Fruit fly (Drosophila melanogaster) whole organism, embryonic: Measurements from ENCODE around the gene CG1847.

Source experiments
- Abd-B ChIP-seq: fragments of 200-800 bp; sonication (Bioruptor generic); optimal IDR thresholded peaks from 2 replicates; lab custom pipeline; 2018; ENCODE audit warnings: missing biosample characterization, mild to moderate bottlenecking, missing genetic modification characterization, moderate library complexity
- Atf6 ChIP-seq: fragments of 200-800 bp; sonication (Bioruptor generic); IDR thresholded peaks from 2 replicates; pipeline ENCODE4 v1.3.6; 2022; ENCODE audit warnings: missing biosample characterization, missing genetic modification characterization
- Blimp-1 ChIP-seq: fragments of 200-800 bp; sonication (Bioruptor generic); optimal IDR thresholded peaks from 3 replicates; lab custom pipeline; 2018; ENCODE audit warnings: missing biosample characterization, missing genetic modification characterization, mild to moderate bottlenecking, moderate library complexity, missing genetic modification reagents
- CG10462 ChIP-seq: fragments of 200-800 bp; sonication (Bioruptor generic); optimal IDR thresholded peaks from 2 replicates; lab custom pipeline; 2016; ENCODE audit warnings: missing biosample characterization, missing genetic modification characterization
- CG15269 ChIP-seq: fragments of 200-800 bp; sonication (Bioruptor generic); optimal IDR thresholded peaks from 2 replicates; lab custom pipeline; 2018; ENCODE audit warnings: missing biosample characterization, mild to moderate bottlenecking, missing genetic modification characterization, moderate library complexity
- CG1647 ChIP-seq: fragments of 200-800 bp; sonication (Bioruptor generic); optimal IDR thresholded peaks from 3 replicates; lab custom pipeline; 2016; ENCODE audit warnings: missing biosample characterization, missing genetic modification characterization
- CG16779 ChIP-seq: fragments of 200-800 bp; sonication (Bioruptor generic); IDR thresholded peaks from 2 replicates; pipeline ENCODE4 v1.3.6; 2022; ENCODE audit warnings: missing biosample characterization, missing genetic modification characterization
- CG17359 ChIP-seq: fragments of 200-800 bp; sonication (Bioruptor generic); optimal IDR thresholded peaks from 3 replicates; lab custom pipeline; 2018; ENCODE audit warnings: missing biosample characterization, mild to moderate bottlenecking, missing genetic modification characterization, moderate library complexity
- CG17385 ChIP-seq: fragments of 200-800 bp; sonication (Bioruptor generic); optimal IDR thresholded peaks from 3 replicates; lab custom pipeline; 2018; ENCODE audit warnings: missing biosample characterization, mild to moderate bottlenecking, missing genetic modification characterization
- CG17802 ChIP-seq: fragments of 200-800 bp; sonication (Bioruptor generic); optimal IDR thresholded peaks from 2 replicates; lab custom pipeline; 2018; ENCODE audit warnings: missing biosample characterization, mild to moderate bottlenecking, missing genetic modification characterization, moderate library complexity
- CG17912 ChIP-seq: fragments of 200-800 bp; sonication (Bioruptor generic); optimal IDR thresholded peaks from 2 replicates; lab custom pipeline; 2018; ENCODE audit warnings: missing biosample characterization, mild to moderate bottlenecking, missing genetic modification characterization
- CG18262 ChIP-seq: fragments of 200-800 bp; optimal IDR thresholded peaks from 3 replicates; lab custom pipeline; 2019; ENCODE audit warnings: missing biosample characterization, mild to moderate bottlenecking, missing genetic modification characterization, moderate library complexity
- CG2678 ChIP-seq: fragments of 200-800 bp; sonication (Bioruptor generic); optimal IDR thresholded peaks from 3 replicates; lab custom pipeline; 2019; ENCODE audit warnings: missing biosample characterization, mild to moderate bottlenecking, missing genetic modification characterization, moderate library complexity
- CG32532 ChIP-seq: fragments of 200-800 bp; sonication (Bioruptor generic); IDR thresholded peaks from 2 replicates; pipeline ENCODE4 v1.3.6; 2022; ENCODE audit warnings: missing biosample characterization, missing genetic modification characterization
- CG32767 ChIP-seq: fragments of 200-800 bp; sonication (Bioruptor generic); IDR thresholded peaks from 2 replicates; pipeline ENCODE4 v1.3.6; 2022; ENCODE audit warnings: missing biosample characterization, missing genetic modification characterization
- CG4424 ChIP-seq: fragments of 200-800 bp; sonication (Bioruptor generic); optimal IDR thresholded peaks from 3 replicates; lab custom pipeline; 2016; ENCODE audit warnings: missing biosample characterization, missing genetic modification characterization
- CG8944 ChIP-seq: fragments of 200-800 bp; sonication (Bioruptor generic); optimal IDR thresholded peaks from 3 replicates; lab custom pipeline; 2016; ENCODE audit warnings: missing biosample characterization, missing genetic modification characterization
- Deaf1 ChIP-seq: fragments of 200-800 bp; optimal IDR thresholded peaks from 3 replicates; lab custom pipeline; 2019; ENCODE audit warnings: missing biosample characterization, mild to moderate bottlenecking, missing genetic modification characterization, moderate library complexity
- Dip3 ChIP-seq: fragments of 200-800 bp; sonication (Bioruptor generic); optimal IDR thresholded peaks from 3 replicates; lab custom pipeline; 2016; ENCODE audit warnings: missing biosample characterization, missing genetic modification characterization
- E2f1 ChIP-seq: fragments of 200-800 bp; sonication (Bioruptor generic); IDR thresholded peaks from 2 replicates; pipeline ENCODE4 v1.3.6; 2022; ENCODE audit warnings: missing biosample characterization, missing genetic modification characterization
- Elba2 ChIP-seq: fragments of 200-800 bp; sonication (Bioruptor generic); optimal IDR thresholded peaks from 3 replicates; lab custom pipeline; 2016; ENCODE audit warnings: missing biosample characterization, missing genetic modification characterization
- Fer3 ChIP-seq: fragments of 200-800 bp; sonication (Bioruptor generic); optimal IDR thresholded peaks from 2 replicates; lab custom pipeline; 2018; ENCODE audit warnings: missing biosample characterization, mild to moderate bottlenecking, missing genetic modification characterization, moderate library complexity
- H15 ChIP-seq: fragments of 200-800 bp; sonication (Bioruptor generic); IDR thresholded peaks from 3 replicates; pipeline ENCODE4 v1.3.6; 2022; ENCODE audit warnings: missing biosample characterization, missing genetic modification characterization
- Lpt ChIP-seq: fragments of >200 bp; optimal IDR thresholded peaks from 2 replicates; lab custom pipeline; 2018; ENCODE audit warnings: missing biosample characterization, missing genetic modification characterization
- Ravus ChIP-seq: fragments of 200-800 bp; sonication (Bioruptor generic); IDR thresholded peaks from 2 replicates; pipeline ENCODE4 v1.3.6; 2022; ENCODE audit warnings: missing biosample characterization, missing genetic modification characterization
- TFAM ChIP-seq: fragments of 200-800 bp; sonication (Bioruptor generic); optimal IDR thresholded peaks from 2 replicates; lab custom pipeline; 2017; ENCODE audit warnings: missing biosample characterization, missing genetic modification characterization, inconsistent platforms
- Xrp1 ChIP-seq: fragments of 200-800 bp; sonication (Bioruptor generic); IDR thresholded peaks from 2 replicates; pipeline ENCODE4 v1.3.6; 2022; ENCODE audit warnings: missing biosample characterization, missing genetic modification characterization
- amos ChIP-seq: fragments of 200-800 bp; sonication (Bioruptor generic); IDR thresholded peaks from 2 replicates; pipeline ENCODE4 v1.3.6; 2022; ENCODE audit warnings: missing biosample characterization, missing genetic modification characterization; ENCODE audit not compliant: partially characterized antibody
- aop ChIP-seq: fragments of 200-800 bp; sonication (Bioruptor generic); IDR thresholded peaks from 2 replicates; pipeline ENCODE4 v1.3.6; 2022; ENCODE audit warnings: missing biosample characterization, missing genetic modification characterization
- az2 ChIP-seq: fragments of 200-800 bp; sonication (Bioruptor generic); optimal IDR thresholded peaks from 3 replicates; lab custom pipeline; 2016; ENCODE audit warnings: missing biosample characterization, missing genetic modification characterization
- br ChIP-seq: fragments of >200 bp; optimal IDR thresholded peaks from 2 replicates; lab custom pipeline; 2017
- chn ChIP-seq: fragments of 200-800 bp; sonication (Bioruptor generic); optimal IDR thresholded peaks from 2 replicates; lab custom pipeline; 2016; ENCODE audit warnings: missing biosample characterization, missing genetic modification characterization
- croc ChIP-seq: fragments of 200-800 bp; sonication (Bioruptor generic); conservative IDR thresholded peaks from 3 replicates; pipeline ENCODE4 v1.3.6; 2022; ENCODE audit warnings: missing biosample characterization, missing genetic modification characterization
- en ChIP-seq: fragments of 200-800 bp; sonication (Bioruptor generic); optimal IDR thresholded peaks from 2 replicates; lab custom pipeline; 2016; ENCODE audit warnings: missing biosample characterization, missing genetic modification characterization
- ham ChIP-seq: fragments of 200-800 bp; sonication (Bioruptor generic); IDR thresholded peaks from 2 replicates; pipeline ENCODE4 v1.3.6; 2022; ENCODE audit warnings: missing biosample characterization, missing genetic modification characterization
- hb ChIP-seq: fragments of 200-800 bp; sonication (Bioruptor generic); IDR thresholded peaks from 3 replicates; pipeline ENCODE4 v1.3.6; 2022; ENCODE audit warnings: missing biosample characterization, missing genetic modification characterization; ENCODE audit not compliant: partially characterized antibody
- jigr1 ChIP-seq: fragments of 200-800 bp; sonication (Bioruptor generic); IDR thresholded peaks from 3 replicates; pipeline ENCODE4 v1.3.6; 2022; ENCODE audit warnings: missing biosample characterization, missing genetic modification characterization
- lab ChIP-seq: fragments of 200-800 bp; sonication (Bioruptor generic); optimal IDR thresholded peaks from 3 replicates; lab custom pipeline; 2017; ENCODE audit warnings: missing biosample characterization, missing genetic modification characterization, mild to moderate bottlenecking, moderate library complexity, missing genetic modification reagents
- mirr ChIP-seq: fragments of 200-800 bp; sonication (Bioruptor generic); optimal IDR thresholded peaks from 3 replicates; lab custom pipeline; 2018; ENCODE audit warnings: missing biosample characterization, mild to moderate bottlenecking, missing genetic modification characterization
- nmo ChIP-seq: fragments of 200-800 bp; sonication (Bioruptor generic); optimal IDR thresholded peaks from 2 replicates; lab custom pipeline; 2018; ENCODE audit warnings: missing biosample characterization, mild to moderate bottlenecking, missing genetic modification characterization, moderate library complexity
- pb ChIP-seq: fragments of 200-800 bp; sonication (Bioruptor generic); optimal IDR thresholded peaks from 3 replicates; lab custom pipeline; 2016; ENCODE audit warnings: missing biosample characterization, missing genetic modification characterization
- phol ChIP-seq: fragments of 200-800 bp; sonication (Bioruptor generic); optimal IDR thresholded peaks from 3 replicates; lab custom pipeline; 2018; ENCODE audit warnings: missing biosample characterization, mild to moderate bottlenecking, missing genetic modification characterization, moderate library complexity
- pros ChIP-seq: fragments of 200-800 bp; sonication (Bioruptor generic); optimal IDR thresholded peaks from 3 replicates; lab custom pipeline; 2019; ENCODE audit warnings: missing biosample characterization, mild to moderate bottlenecking, missing genetic modification characterization, moderate library complexity
- pzg ChIP-seq: fragments of 200-800 bp; sonication (Bioruptor generic); optimal IDR thresholded peaks from 3 replicates; lab custom pipeline; 2018; ENCODE audit warnings: missing biosample characterization, mild to moderate bottlenecking, missing genetic modification characterization, moderate library complexity
- sens ChIP-seq: fragments of 200-800 bp; sonication (Bioruptor generic); peaks from one replicate; lab custom pipeline; 2016; ENCODE audit warnings: missing biosample characterization, missing genetic modification characterization
- sim ChIP-seq: fragments of 200-800 bp; sonication (Bioruptor generic); IDR thresholded peaks from 2 replicates; pipeline ENCODE4 v1.3.6; 2022; ENCODE audit warnings: missing biosample characterization, missing genetic modification characterization
- slou ChIP-seq: fragments of 200-800 bp; sonication (Bioruptor generic); optimal IDR thresholded peaks from 3 replicates; lab custom pipeline; 2016; ENCODE audit warnings: missing biosample characterization, missing genetic modification characterization
- sqz ChIP-seq: fragments of 200-800 bp; sonication (Bioruptor generic); optimal IDR thresholded peaks from 3 replicates; lab custom pipeline; 2018; ENCODE audit warnings: missing biosample characterization, mild to moderate bottlenecking, missing genetic modification characterization
- ssp ChIP-seq: fragments of 200-800 bp; sonication (Bioruptor generic); IDR thresholded peaks from 2 replicates; pipeline ENCODE4 v1.3.6; 2022; ENCODE audit warnings: missing biosample characterization, missing genetic modification characterization
- usp ChIP-seq: fragments of >200 bp; optimal IDR thresholded peaks from 2 replicates; lab custom pipeline; 2017; ENCODE audit warnings: missing biosample characterization, missing genetic modification characterization
- vfl ChIP-seq: fragments of 200-800 bp; sonication (Bioruptor generic); optimal IDR thresholded peaks from 2 replicates; lab custom pipeline; 2016; ENCODE audit warnings: missing biosample characterization, missing genetic modification characterization
- wek ChIP-seq: fragments of 200-800 bp; sonication (Bioruptor generic); optimal IDR thresholded peaks from 3 replicates; lab custom pipeline; 2018; ENCODE audit warnings: missing biosample characterization, mild to moderate bottlenecking, missing genetic modification characterization, moderate library complexity

CG1847 gene

DNA sequence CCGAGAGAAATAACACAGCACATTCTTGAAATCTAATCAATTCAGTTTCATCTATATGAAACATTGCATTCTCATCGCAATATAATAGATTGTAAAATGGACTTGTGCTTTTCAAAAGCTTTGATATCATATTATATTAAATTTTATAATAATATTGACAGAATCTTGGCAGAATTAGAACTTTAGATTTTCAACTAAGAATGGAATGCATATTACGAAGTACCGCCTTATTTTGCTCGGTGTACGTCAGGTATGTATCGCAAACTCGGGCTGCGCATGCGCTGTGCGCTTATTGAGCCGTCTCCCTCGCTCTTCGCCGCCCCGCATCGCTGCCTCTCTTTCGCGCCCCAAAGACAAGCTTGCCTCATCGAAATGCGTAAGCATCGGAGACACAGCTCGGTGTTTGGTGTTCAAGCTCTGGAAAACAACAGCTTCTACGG lies 46.2 kb downstream of the CG1847 start (continued):
- peak; percentile 96 for TF ChIP-seq nmo (GFP tag; lab: Kevin White, UChicago)
- TF ChIP-seq ssp (GFP tag; lab: Robert Waterston, UW), result peak; percentile 78
- TF ChIP-seq sens (GFP tag; lab: Kevin White, UChicago), result peak; percentile 85
- peak; percentile 94 for TF ChIP-seq CG15269
- peak; percentile 92 for TF ChIP-seq Abd-B (GFP tag; lab: Kevin White, UChicago)
- TF ChIP-seq az2, result peak; percentile 80
- peak; percentile 2 for TF ChIP-seq TFAM (GFP tag; lab: Kevin White, UChicago)
- TF ChIP-seq br (lab: Kevin White, UChicago), result no peak
- no peak for TF ChIP-seq usp
- TF ChIP-seq vfl (GFP tag; lab: Kevin White, UChicago), result peak; percentile 6
- TF ChIP-seq CG16779 (GFP tag; lab: Robert Waterston, UW), result 0 out of 2 replicates have a peak, but pooled peaks have one; percentile 15
- TF ChIP-seq mirr (GFP tag; lab: Kevin White, UChicago), result peak; percentile 48
- peak; percentile 90 for TF ChIP-seq Xrp1 (GFP tag; lab: Robert Waterston, UW)
- TF ChIP-seq CG32532 (GFP tag; lab: Robert Waterston, UW), result peak; percentile 89
- TF ChIP-seq pros, result peak; percentile 53
- TF ChIP-seq en, result no peak
- no peak for TF ChIP-seq hb (GFP tag; lab: Robert Waterston, UW)
- TF ChIP-seq CG2678 (tag; lab: Kevin White, UChicago), result peak; percentile 95
- no peak for TF ChIP-seq CG8944 (GFP tag; lab: Kevin White, UChicago)
- TF ChIP-seq slou, result peak; percentile 79
- TF ChIP-seq phol (tag; lab: Kevin White, UChicago), result peak; percentile 93
- peak; percentile 86 for TF ChIP-seq Fer3 (tag; lab: Kevin White, UChicago)
- TF ChIP-seq Ravus (GFP tag; lab: Robert Waterston, UW), result peak; percentile 34; the same call in 1 of the 2 replicates
- peak; percentile 96 for TF ChIP-seq CG18262 (tag; lab: Kevin White, UChicago)
- peak; percentile 76; the same call in 2 of the 3 replicates for TF ChIP-seq jigr1
- TF ChIP-seq pb, result no peak
- TF ChIP-seq CG17359 (tag; lab: Kevin White, UChicago), result peak; percentile 92
- 0 out of 2 replicates have a peak, but pooled peaks have one; percentile 62 for TF ChIP-seq sim
- TF ChIP-seq chn (GFP tag; lab: Kevin White, UChicago), result peak; percentile 1
- TF ChIP-seq CG4424 (GFP tag; lab: Kevin White, UChicago), result peak; percentile 85
- no peak for TF ChIP-seq Lpt (GFP tag; lab: Kevin White, UChicago)
- TF ChIP-seq E2f1 (GFP tag; lab: Robert Waterston, UW), result peak; percentile 88
- peak; percentile 22 for TF ChIP-seq Elba2 (GFP tag; lab: Kevin White, UChicago)
- peak; percentile 91 for TF ChIP-seq croc (GFP tag; lab: Robert Waterston, UW)
- TF ChIP-seq sqz (GFP tag; lab: Kevin White, UChicago), result peak; percentile 84
- TF ChIP-seq amos, result no peak
- peak; percentile 53 for TF ChIP-seq CG17802 (tag; lab: Kevin White, UChicago)
- peak; percentile 87 for TF ChIP-seq Blimp-1
- peak; percentile 57 for TF ChIP-seq CG10462 (GFP tag; lab: Kevin White, UChicago)
- peak; percentile 73 for TF ChIP-seq Deaf1 (tag; lab: Kevin White, UChicago)
- peak; percentile 88 for TF ChIP-seq lab (GFP tag; lab: Kevin White, UChicago)
- peak; percentile 35 for TF ChIP-seq Dip3 (GFP tag; lab: Kevin White, UChicago)
- no peak for TF ChIP-seq ham (GFP tag; lab: Robert Waterston, UW)
- TF ChIP-seq CG17912 (GFP tag; lab: Kevin White, UChicago), result peak; percentile 53
- TF ChIP-seq CG32767, result peak; percentile 93
- TF ChIP-seq wek (GFP tag; lab: Kevin White, UChicago), result peak; percentile 15
- TF ChIP-seq Atf6 (GFP tag; lab: Robert Waterston, UW), result peak; percentile 83
- no peak for TF ChIP-seq pzg (GFP tag; lab: Kevin White, UChicago)
- TF ChIP-seq aop (GFP tag; lab: Robert Waterston, UW), result 0 out of 2 replicates have a peak, but pooled peaks have one; percentile 46
- TF ChIP-seq H15 (GFP tag; lab: Robert Waterston, UW), result peak; percentile 76; the same call in 2 of the 3 replicates
- TF ChIP-seq CG1647 (GFP tag; lab: Kevin White, UChicago), result no peak
- TF ChIP-seq CG17385, result peak; percentile 86
